Fruit fly (Drosophila melanogaster) whole organism, embryonic: ENCODE results near the gene CG32137.

Experiments
- Antp ChIP-seq: fragments of 200-800 bp; sonication (Bioruptor generic); optimal IDR thresholded peaks from 3 replicates; lab custom pipeline; 2016; ENCODE audit warnings: missing biosample characterization, missing genetic modification characterization
- CG10565 ChIP-seq: fragments of 200-800 bp; sonication (Bioruptor generic); optimal IDR thresholded peaks from 3 replicates; lab custom pipeline; 2016; ENCODE audit warnings: missing biosample characterization, mild to moderate bottlenecking, missing genetic modification characterization
- CG10959 ChIP-seq: fragments of 200-800 bp; sonication (Bioruptor generic); IDR thresholded peaks from 2 replicates; pipeline ENCODE4 v1.3.6; 2022; ENCODE audit warnings: missing biosample characterization, missing genetic modification characterization
- CG12391 ChIP-seq: fragments of 200-800 bp; sonication (Bioruptor generic); optimal IDR thresholded peaks from 3 replicates; lab custom pipeline; 2018; ENCODE audit warnings: missing biosample characterization, mild to moderate bottlenecking, missing genetic modification characterization, moderate library complexity
- CG14965 ChIP-seq: fragments of 200-800 bp; sonication (Bioruptor generic); optimal IDR thresholded peaks from 2 replicates; lab custom pipeline; 2016; ENCODE audit warnings: missing biosample characterization, missing genetic modification characterization, borderline replicate concordance
- CG15073 ChIP-seq: fragments of 200-800 bp; sonication (Bioruptor generic); optimal IDR thresholded peaks from 2 replicates; lab custom pipeline; 2016; ENCODE audit warnings: missing biosample characterization, missing genetic modification characterization
- CG1602 ChIP-seq: fragments of 200-800 bp; sonication (Bioruptor generic); optimal IDR thresholded peaks from 3 replicates; lab custom pipeline; 2016; ENCODE audit warnings: missing biosample characterization, missing genetic modification characterization
- CG18619 ChIP-seq: fragments of 200-800 bp; sonication (Bioruptor generic); optimal IDR thresholded peaks from 3 replicates; lab custom pipeline; 2017; ENCODE audit warnings: missing biosample characterization, mild to moderate bottlenecking, missing genetic modification characterization
- CG31365 ChIP-seq: fragments of 200-800 bp; sonication (Bioruptor generic); optimal IDR thresholded peaks from 2 replicates; lab custom pipeline; 2018; ENCODE audit warnings: missing biosample characterization, mild to moderate bottlenecking, missing genetic modification characterization
- CG3726 ChIP-seq: fragments of 200-800 bp; sonication (Bioruptor generic); IDR thresholded peaks from 3 replicates; pipeline ENCODE4, ENCODE4 v1.3.6; 2022; ENCODE audit warnings: missing biosample characterization, missing genetic modification characterization
- CG42726 ChIP-seq: fragments of 200-800 bp; sonication (Bioruptor generic); IDR thresholded peaks from 2 replicates; pipeline ENCODE4 v1.3.6; 2022; ENCODE audit warnings: missing biosample characterization, missing genetic modification characterization; ENCODE audit not compliant: partially characterized antibody
- CG4404 ChIP-seq: fragments of 200-800 bp; sonication (Bioruptor generic); IDR thresholded peaks from 2 replicates; pipeline ENCODE4 v1.3.6; 2022; ENCODE audit warnings: missing biosample characterization, missing genetic modification characterization
- CG5245 ChIP-seq: fragments of 200-800 bp; sonication (Bioruptor generic); optimal IDR thresholded peaks from 3 replicates; lab custom pipeline; 2016; ENCODE audit warnings: missing biosample characterization, missing genetic modification characterization
- CG6254 ChIP-seq: fragments of 200-800 bp; sonication (Bioruptor generic); optimal IDR thresholded peaks from 3 replicates; lab custom pipeline; 2017; ENCODE audit warnings: mild to moderate bottlenecking, missing biosample characterization, missing genetic modification reagents, missing genetic modification characterization
- CG6272 ChIP-seq: fragments of 200-800 bp; sonication (Bioruptor generic); IDR thresholded peaks from 2 replicates; pipeline ENCODE4 v1.3.6; 2022; ENCODE audit warnings: missing biosample characterization, missing genetic modification characterization
- CG6683 ChIP-seq: fragments of 200-800 bp; sonication (Bioruptor generic); optimal IDR thresholded peaks from 2 replicates; lab custom pipeline; 2017; ENCODE audit warnings: missing biosample characterization, mild to moderate bottlenecking, missing genetic modification characterization, missing genetic modification reagents
- CG6813 ChIP-seq: fragments of 200-800 bp; sonication (Bioruptor generic); optimal IDR thresholded peaks from 2 replicates; lab custom pipeline; 2017; ENCODE audit warnings: missing biosample characterization, missing genetic modification characterization, mild to moderate bottlenecking, moderate library complexity, missing genetic modification reagents
- CG7271 ChIP-seq: fragments of 200-800 bp; sonication (Bioruptor generic); optimal IDR thresholded peaks from 2 replicates; lab custom pipeline; 2018; ENCODE audit warnings: missing biosample characterization, mild to moderate bottlenecking, missing genetic modification characterization, moderate library complexity
- CG7372 ChIP-seq: fragments of 200-800 bp; sonication (Bioruptor generic); IDR thresholded peaks from 2 replicates; pipeline ENCODE4 v1.3.6; 2022; ENCODE audit warnings: missing biosample characterization, missing genetic modification characterization
- CG7963 ChIP-seq: fragments of 200-800 bp; sonication (Bioruptor generic); IDR thresholded peaks from 3 replicates; pipeline ENCODE4 v1.3.6; 2022; ENCODE audit warnings: missing biosample characterization, missing genetic modification characterization; ENCODE audit not compliant: partially characterized antibody
- CG8765 ChIP-seq: fragments of 200-800 bp; sonication (Bioruptor generic); IDR thresholded peaks from 2 replicates; pipeline ENCODE4 v1.3.6; 2022; ENCODE audit warnings: missing biosample characterization, missing genetic modification characterization
- CG9727 ChIP-seq: fragments of 200-800 bp; sonication (Bioruptor generic); optimal IDR thresholded peaks from 3 replicates; lab custom pipeline; 2017; ENCODE audit warnings: missing biosample characterization, mild to moderate bottlenecking, missing genetic modification characterization
- CG9817 ChIP-seq: fragments of 200-800 bp; sonication (Bioruptor generic); optimal IDR thresholded peaks from 2 replicates; lab custom pipeline; 2018; ENCODE audit warnings: missing biosample characterization, mild to moderate bottlenecking, missing genetic modification characterization, moderate library complexity
- Dad ChIP-seq: fragments of 200-800 bp; sonication (Bioruptor generic); optimal IDR thresholded peaks from 3 replicates; lab custom pipeline; 2016; ENCODE audit warnings: missing biosample characterization, missing genetic modification characterization
- Dref ChIP-seq: fragments of 200-800 bp; sonication (Bioruptor generic); IDR thresholded peaks from 2 replicates; pipeline ENCODE4 v1.3.6; 2022; ENCODE audit warnings: missing biosample characterization, missing genetic modification characterization
- GATAe ChIP-seq: fragments of 200-800 bp; sonication (Bioruptor generic); conservative IDR thresholded peaks from 2 replicates; pipeline ENCODE4 v1.3.6; 2022; ENCODE audit warnings: missing biosample characterization, missing genetic modification characterization
- HLH54F ChIP-seq: fragments of 200-800 bp; sonication (Bioruptor generic); optimal IDR thresholded peaks from 3 replicates; lab custom pipeline; 2016; ENCODE audit warnings: missing biosample characterization, missing genetic modification characterization
- MESR4 ChIP-seq: fragments of 200-800 bp; sonication (Bioruptor generic); optimal IDR thresholded peaks from 2 replicates; lab custom pipeline; 2018; ENCODE audit warnings: missing biosample characterization, mild to moderate bottlenecking, missing genetic modification characterization, moderate library complexity
- Mrtf ChIP-seq: fragments of 200-800 bp; sonication (Bioruptor generic); IDR thresholded peaks from 3 replicates; pipeline ENCODE4 v1.3.6; 2022; ENCODE audit warnings: missing biosample characterization, missing genetic modification characterization
- Myb ChIP-seq: fragments of 200-800 bp; sonication (Bioruptor generic); optimal IDR thresholded peaks from 2 replicates; lab custom pipeline; 2016; ENCODE audit warnings: missing biosample characterization, missing genetic modification characterization
- Sin3A ChIP-seq: fragments of >200 bp; optimal IDR thresholded peaks from 2 replicates; lab custom pipeline; 2018
- Xrp1 ChIP-seq: fragments of 200-800 bp; sonication (Bioruptor generic); IDR thresholded peaks from 2 replicates; pipeline ENCODE4 v1.3.6; 2022; ENCODE audit warnings: missing biosample characterization, missing genetic modification characterization
- bbx ChIP-seq: fragments of 200-800 bp; sonication (Bioruptor generic); IDR thresholded peaks from 2 replicates; pipeline ENCODE4 v1.3.6; 2022; ENCODE audit warnings: missing biosample characterization, missing genetic modification characterization; ENCODE audit not compliant: partially characterized antibody
- btn ChIP-seq: fragments of 200-800 bp; sonication (Bioruptor generic); optimal IDR thresholded peaks from 2 replicates; lab custom pipeline; 2016; ENCODE audit warnings: missing biosample characterization, missing genetic modification characterization
- chif ChIP-seq, 2 experiments: fragments of 200-800 bp; sonication (Bioruptor generic); optimal IDR thresholded peaks; 3 replicates each; lab custom pipeline; 2016; ENCODE audit warnings: missing biosample characterization in 2 of 2, missing genetic modification characterization in 2 of 2
- crp ChIP-seq, 2 experiments: fragments of 200-800 bp; sonication (Bioruptor generic); optimal IDR thresholded peaks; 2 replicates in 1 of 2; 3 replicates in 1 of 2; lab custom pipeline; 2017; ENCODE audit warnings: missing biosample characterization in 2 of 2, missing genetic modification characterization in 2 of 2, mild to moderate bottlenecking in 1 of 2, moderate library complexity in 1 of 2
- dm ChIP-seq: fragments of 200-800 bp; sonication (Bioruptor generic); optimal IDR thresholded peaks from 3 replicates; lab custom pipeline; 2016; ENCODE audit warnings: missing biosample characterization, missing genetic modification characterization
- fd96Cb ChIP-seq: fragments of 200-800 bp; sonication (Bioruptor generic); optimal IDR thresholded peaks from 2 replicates; lab custom pipeline; 2018; ENCODE audit warnings: missing biosample characterization, mild to moderate bottlenecking, missing genetic modification characterization, moderate library complexity
- gfzf ChIP-seq: fragments of 200-800 bp; sonication (Bioruptor generic); optimal IDR thresholded peaks from 2 replicates; lab custom pipeline; 2016; ENCODE audit warnings: missing biosample characterization, mild to moderate bottlenecking, missing genetic modification characterization, moderate library complexity
- gro ChIP-seq: fragments of 200-800 bp; sonication (Bioruptor generic); optimal IDR thresholded peaks from 2 replicates; lab custom pipeline; 2016; ENCODE audit warnings: missing biosample characterization, missing genetic modification characterization
- hkb ChIP-seq, 2 experiments: fragments of 200-800 bp in 1 of 2; fragments of >200 bp in 1 of 2; sonication (Bioruptor generic) in 1 of 2; IDR thresholded peaks in 1 of 2; optimal IDR thresholded peaks in 1 of 2; 2 replicates each; pipeline versions ENCODE4 v1.3.6 to Lab custom; 2017 to 2022; ENCODE audit warnings: missing biosample characterization in 1 of 2, missing genetic modification characterization in 1 of 2
- insv ChIP-seq, 2 experiments: fragments of 200-800 bp; sonication (Bioruptor generic); optimal IDR thresholded peaks; 3 replicates each; lab custom pipeline; 2016 to 2018; ENCODE audit warnings: missing biosample characterization in 2 of 2, missing genetic modification characterization in 2 of 2
- klu ChIP-seq: fragments of 200-800 bp; sonication (Bioruptor generic); IDR thresholded peaks from 2 replicates; pipeline ENCODE4 v1.3.6; 2022; ENCODE audit warnings: missing biosample characterization, missing genetic modification characterization
- lola ChIP-seq, 3 experiments: fragments of >200 bp in 2 of 3; fragments of 200-800 bp in 1 of 3; sonication (Bioruptor generic) in 1 of 3; optimal IDR thresholded peaks; 2 replicates each; lab custom pipeline; 2017 to 2019; ENCODE audit warnings: missing biosample characterization in 3 of 3, missing genetic modification characterization in 3 of 3, mild to moderate bottlenecking in 1 of 3, moderate library complexity in 1 of 3
- pros ChIP-seq: fragments of 200-800 bp; sonication (Bioruptor generic); optimal IDR thresholded peaks from 3 replicates; lab custom pipeline; 2019; ENCODE audit warnings: missing biosample characterization, mild to moderate bottlenecking, missing genetic modification characterization, moderate library complexity
- schlank ChIP-seq: fragments of 200-800 bp; sonication (Bioruptor generic); optimal IDR thresholded peaks from 2 replicates; lab custom pipeline; 2018; ENCODE audit warnings: missing biosample characterization, mild to moderate bottlenecking, missing genetic modification characterization
- sob ChIP-seq: fragments of 200-800 bp; sonication (Bioruptor generic); IDR thresholded peaks from 2 replicates; pipeline ENCODE4 v1.3.6; 2022; ENCODE audit warnings: missing biosample characterization, missing genetic modification characterization
- zen ChIP-seq: fragments of 200-800 bp; sonication (Bioruptor generic); optimal IDR thresholded peaks from 3 replicates; lab custom pipeline; 2018; ENCODE audit warnings: missing biosample characterization, mild to moderate bottlenecking, missing genetic modification characterization, moderate library complexity
- zen2 ChIP-seq: fragments of 200-800 bp; sonication (Bioruptor generic); IDR thresholded peaks from 3 replicates; pipeline ENCODE4 v1.3.6; 2022; ENCODE audit warnings: missing biosample characterization, missing genetic modification characterization; ENCODE audit not compliant: partially characterized antibody
- zfh2 ChIP-seq: fragments of 200-800 bp; sonication (Bioruptor generic); optimal IDR thresholded peaks from 2 replicates; lab custom pipeline; 2016; ENCODE audit warnings: missing biosample characterization, missing genetic modification characterization

The CG32137 gene

dm6 chr3L:13957212-13957668 lies 18.2 kb downstream of the CG32137 start (continued):
- TF ChIP-seq zen (tag; lab: Kevin White, UChicago) = peak; percentile 78
- TF ChIP-seq CG1602 = peak; percentile 68
- peak in 1 of 2 experiments; percentile 22 for TF ChIP-seq crp (GFP tag; optimal IDR thresholded peaks at IDR 0.05; lab: Kevin White, UChicago)
- TF ChIP-seq zen2 (GFP tag; lab: Robert Waterston, UW) = no peak
- no peak for TF ChIP-seq CG3726 (GFP tag; lab: Robert Waterston, UW)
- no peak for TF ChIP-seq CG14965
- no peak for TF ChIP-seq Mrtf (GFP tag; lab: Robert Waterston, UW)
- no peak for TF ChIP-seq gro (GFP tag; lab: Kevin White, UChicago)
- TF ChIP-seq CG9727 (GFP tag; lab: Kevin White, UChicago) = peak; percentile 89
- TF ChIP-seq CG7963 = no peak
- TF ChIP-seq CG12391 (tag; lab: Kevin White, UChicago) = peak; percentile 82
- no peak for TF ChIP-seq pros (GFP tag; lab: Kevin White, UChicago)
- TF ChIP-seq gfzf (GFP tag; lab: Kevin White, UChicago) = no peak
- no peak for TF ChIP-seq GATAe
- no peak for TF ChIP-seq zfh2 (GFP tag; lab: Kevin White, UChicago)
- peak in 1 of 3 experiments; percentile 87 for TF ChIP-seq lola (GFP tag; optimal IDR thresholded peaks at IDR 0.05; lab: Kevin White, UChicago)
- peak; percentile 6 for TF ChIP-seq CG7271 (tag; lab: Kevin White, UChicago)
- TF ChIP-seq CG6813 (GFP tag; lab: Kevin White, UChicago) = peak; percentile 48
- TF ChIP-seq schlank = no peak
- peak; percentile 45 for TF ChIP-seq CG6683 (GFP tag; lab: Kevin White, UChicago)
- peak; percentile 73 for TF ChIP-seq Xrp1 (GFP tag; lab: Robert Waterston, UW)
- TF ChIP-seq Sin3A (lab: Kevin White, UChicago) = no peak
- TF ChIP-seq CG10959 (GFP tag; lab: Robert Waterston, UW) = 0 out of 2 replicates have a peak, but pooled peaks have one; percentile 35
- TF ChIP-seq Dad (GFP tag; lab: Kevin White, UChicago) = no peak
- no peak for TF ChIP-seq HLH54F
- no peak for TF ChIP-seq Dref (GFP tag; lab: Robert Waterston, UW)
- TF ChIP-seq klu (GFP tag; lab: Robert Waterston, UW) = no peak
- peak; percentile 21 for TF ChIP-seq Antp (GFP tag; lab: Kevin White, UChicago)
- TF ChIP-seq CG15073 = no peak
- TF ChIP-seq CG4404 (GFP tag; lab: Robert Waterston, UW) = no peak; the same call in 1 of the 2 replicates
- TF ChIP-seq fd96Cb = peak; percentile 87
- TF ChIP-seq btn (GFP tag; lab: Kevin White, UChicago) = no peak
- TF ChIP-seq CG18619 (GFP tag; lab: Kevin White, UChicago) = peak; percentile 65
- peak; percentile 29 for TF ChIP-seq CG9817 (tag; lab: Kevin White, UChicago)
- TF ChIP-seq bbx (GFP tag; lab: Robert Waterston, UW) = no peak
- TF ChIP-seq CG5245 = peak; percentile 51
- TF ChIP-seq CG10565 (GFP tag; lab: Kevin White, UChicago) = peak; percentile 4
- TF ChIP-seq CG6272 (GFP tag; lab: Robert Waterston, UW) = no peak
- TF ChIP-seq chif (GFP tag; optimal IDR thresholded peaks at IDR 0.05; lab: Kevin White, UChicago) = peak; percentile 23 to 63
- TF ChIP-seq dm (GFP tag; lab: Kevin White, UChicago) = peak; percentile 16
- peak; percentile 63 for TF ChIP-seq CG6254 (GFP tag; lab: Kevin White, UChicago)
- no peak for TF ChIP-seq sob (GFP tag; lab: Robert Waterston, UW)
- TF ChIP-seq CG8765 (GFP tag; lab: Robert Waterston, UW) = peak; percentile 24; the same call in 1 of the 2 replicates
- TF ChIP-seq CG31365 (tag; lab: Kevin White, UChicago) = no peak
- TF ChIP-seq insv (GFP tag; optimal IDR thresholded peaks at IDR 0.05; lab: Kevin White, UChicago) = no peak
- TF ChIP-seq CG7372 = no peak
- no peak for TF ChIP-seq Myb
- no peak for TF ChIP-seq CG42726
- TF ChIP-seq hkb (optimal IDR thresholded peaks at IDR 0.05; lab: Kevin White, UChicago) = no peak
- peak; percentile 63 for TF ChIP-seq hkb (GFP tag; IDR thresholded peaks at IDR 0.05; lab: Robert Waterston, UW)
- TF ChIP-seq MESR4 (GFP tag; lab: Kevin White, UChicago) = no peak
